Comparison of ENCODE assay signal across 4 fruit fly cellular contexts in genomic region chr2L:17268088-17268755, dm6.
TF ChIP-seq lines count a peak whose summit lies in the region.

No protein-coding gene starts in this region.

- no peak for TF ChIP-seq CTCF in whole organism, embryonic (GFP tag; optimal IDR thresholded peaks at IDR 0.05; lab: Kevin White, UChicago)

TF ChIP-seq in whole organism, embryonic, 481 proteins besides CTCF, POLR2A, EP300 and RAD21 (continues in another document):
- TF ChIP-seq CG3838 (GFP tag; optimal IDR thresholded peaks at IDR 0.05; lab: Kevin White, UChicago), result no peak
- TF ChIP-seq bigmax (GFP tag; optimal IDR thresholded peaks at IDR 0.05; lab: Kevin White, UChicago), result no peak
- peak; percentile 31; the same call in 1 of the 2 replicates for TF ChIP-seq vvl (GFP tag; IDR thresholded peaks at IDR 0.05; lab: Robert Waterston, UW)
- TF ChIP-seq CG6791 (GFP tag; IDR thresholded peaks at IDR 0.05; lab: Robert Waterston, UW; ENCODE audit: partially characterized antibody), result no peak
- no peak for TF ChIP-seq Gug (GFP tag; IDR thresholded peaks at IDR 0.05; lab: Robert Waterston, UW)
- TF ChIP-seq exex (tag; optimal IDR thresholded peaks at IDR 0.05; lab: Kevin White, UChicago), result no peak
- TF ChIP-seq crol (GFP tag; IDR thresholded peaks at IDR 0.05; lab: Robert Waterston, UW), result peak; percentile 45; the same call in 1 of the 2 replicates
- TF ChIP-seq Ets65A (GFP tag; lab: Kevin White, UChicago), result peak; percentile 36
- no peak for TF ChIP-seq CG4854 (GFP tag; optimal IDR thresholded peaks at IDR 0.05; lab: Kevin White, UChicago)
- no peak for TF ChIP-seq scrt (GFP tag; optimal IDR thresholded peaks at IDR 0.05; lab: Kevin White, UChicago)
- TF ChIP-seq abd-A (tag; optimal IDR thresholded peaks at IDR 0.05; lab: Kevin White, UChicago), result no peak
- TF ChIP-seq Atf6 (GFP tag; IDR thresholded peaks at IDR 0.05; lab: Robert Waterston, UW), result no peak
- peak; percentile 51 for TF ChIP-seq D (optimal IDR thresholded peaks at IDR 0.05; lab: Kevin White, UChicago)
- TF ChIP-seq D (GFP tag; optimal IDR thresholded peaks at IDR 0.05; lab: Kevin White, UChicago), result no peak
- no peak for TF ChIP-seq inv (GFP tag; IDR thresholded peaks at IDR 0.05; lab: Robert Waterston, UW; ENCODE audit: partially characterized antibody)
- TF ChIP-seq CG31365 (tag; optimal IDR thresholded peaks at IDR 0.05; lab: Kevin White, UChicago), result no peak
- no peak for TF ChIP-seq CG30020 (tag; optimal IDR thresholded peaks at IDR 0.05; lab: Kevin White, UChicago)
- no peak for TF ChIP-seq Sin3A (optimal IDR thresholded peaks at IDR 0.05; lab: Kevin White, UChicago)
- no peak for TF ChIP-seq CG4617 (GFP tag; optimal IDR thresholded peaks at IDR 0.05; lab: Kevin White, UChicago; ENCODE audit: borderline replicate concordance)
- TF ChIP-seq B-H2 (GFP tag; optimal IDR thresholded peaks at IDR 0.05; lab: Kevin White, UChicago), result no peak
- TF ChIP-seq zen2 (GFP tag; IDR thresholded peaks at IDR 0.05; lab: Robert Waterston, UW; ENCODE audit: partially characterized antibody), result no peak
- no peak for TF ChIP-seq lilli (GFP tag; optimal IDR thresholded peaks at IDR 0.05; lab: Kevin White, UChicago)
- TF ChIP-seq CG9437 (GFP tag; optimal IDR thresholded peaks at IDR 0.05; lab: Kevin White, UChicago), result no peak

TF ChIP-seq in whole organism, prepupa, 60 proteins besides CTCF, POLR2A, EP300 and RAD21 (continues in another document):
- no peak for TF ChIP-seq CG11762 (GFP tag; optimal IDR thresholded peaks at IDR 0.05; lab: Kevin White, UChicago; ENCODE audit: insufficient read depth)
- peak; percentile 58 for TF ChIP-seq Eip78C (GFP tag; lab: Kevin White, UChicago)
- TF ChIP-seq CG6854 (GFP tag; optimal IDR thresholded peaks at IDR 0.05; lab: Kevin White, UChicago), result no peak
- TF ChIP-seq CG4318 (GFP tag; optimal IDR thresholded peaks at IDR 0.05; lab: Kevin White, UChicago), result no peak
- no peak for TF ChIP-seq Ets96B (tag; optimal IDR thresholded peaks at IDR 0.05; lab: Kevin White, UChicago)
- TF ChIP-seq CG3919 (GFP tag; optimal IDR thresholded peaks at IDR 0.05; lab: Kevin White, UChicago), result no peak
- TF ChIP-seq Lpt (GFP tag; optimal IDR thresholded peaks at IDR 0.05; lab: Kevin White, UChicago), result peak; percentile 31
- peak; percentile 52 for TF ChIP-seq Blimp-1 (GFP tag; optimal IDR thresholded peaks at IDR 0.05; lab: Kevin White, UChicago)
- TF ChIP-seq Ets21C (GFP tag; optimal IDR thresholded peaks at IDR 0.05; lab: Kevin White, UChicago), result no peak
- TF ChIP-seq CG32006 (GFP tag; optimal IDR thresholded peaks at IDR 0.05; lab: Kevin White, UChicago), result no peak
- TF ChIP-seq CG6163 (GFP tag; IDR thresholded peaks at IDR 0.05; lab: Robert Waterston, UW), result peak; percentile 47; the same call in 1 of the 3 replicates
- TF ChIP-seq CG8632 (GFP tag; optimal IDR thresholded peaks at IDR 0.05; lab: Kevin White, UChicago), result no peak
- TF ChIP-seq CG6276 (GFP tag; optimal IDR thresholded peaks at IDR 0.05; lab: Kevin White, UChicago), result no peak
- TF ChIP-seq Hr38 (GFP tag; optimal IDR thresholded peaks at IDR 0.05; lab: Kevin White, UChicago), result no peak
- TF ChIP-seq Hr39 (GFP tag; optimal IDR thresholded peaks at IDR 0.05; lab: Kevin White, UChicago), result no peak
- TF ChIP-seq dsx (GFP tag; optimal IDR thresholded peaks at IDR 0.05; lab: Kevin White, UChicago; ENCODE audit: poor library complexity, severe bottlenecking), result peak; percentile 31
- TF ChIP-seq CG11902 (GFP tag; optimal IDR thresholded peaks at IDR 0.05; lab: Kevin White, UChicago), result no peak
- TF ChIP-seq Eip75B (GFP tag; optimal IDR thresholded peaks at IDR 0.05; lab: Kevin White, UChicago), result no peak
- peak; percentile 31 for TF ChIP-seq vri (GFP tag; optimal IDR thresholded peaks at IDR 0.05; lab: Kevin White, UChicago)
- TF ChIP-seq CG9139 (GFP tag; optimal IDR thresholded peaks at IDR 0.05; lab: Kevin White, UChicago), result no peak
- TF ChIP-seq dac (GFP tag; optimal IDR thresholded peaks at IDR 0.05; lab: Kevin White, UChicago), result no peak
- TF ChIP-seq CG10631 (GFP tag; optimal IDR thresholded peaks at IDR 0.05; lab: Kevin White, UChicago), result no peak
- TF ChIP-seq CG8319 (GFP tag; optimal IDR thresholded peaks at IDR 0.05; lab: Kevin White, UChicago), result no peak
- TF ChIP-seq CG1621 (tag; optimal IDR thresholded peaks at IDR 0.05; lab: Kevin White, UChicago), result peak; percentile 17

TF ChIP-seq in whole organism, pupa, 21 proteins besides CTCF, POLR2A, EP300 and RAD21:
- TF ChIP-seq CG13204 (GFP tag; optimal IDR thresholded peaks at IDR 0.05; lab: Kevin White, UChicago) (peak; percentile 11), CG17806 (tag; optimal IDR thresholded peaks at IDR 0.05; lab: Kevin White, UChicago) (no peak), rn (GFP tag; IDR thresholded peaks at IDR 0.05; lab: Robert Waterston, UW) (no peak), CG9948 (tag; optimal IDR thresholded peaks at IDR 0.05; lab: Kevin White, UChicago) (no peak), Pif1B (GFP tag; optimal IDR thresholded peaks at IDR 0.05; lab: Kevin White, UChicago) (no peak), CG34367 (tag; optimal IDR thresholded peaks at IDR 0.05; lab: Kevin White, UChicago) (no peak), fd96Ca (GFP tag; IDR thresholded peaks at IDR 0.05; lab: Robert Waterston, UW) (0 out of 3 replicates have a peak, but pooled peaks have one; percentile 7), Snoo (tag; optimal IDR thresholded peaks at IDR 0.05; lab: Kevin White, UChicago) (peak; percentile 56), CG14655 (GFP tag; optimal IDR thresholded peaks at IDR 0.05; lab: Kevin White, UChicago) (no peak), CG8301 (tag; optimal IDR thresholded peaks at IDR 0.05; lab: Kevin White, UChicago) (no peak), EcR (GFP tag; optimal IDR thresholded peaks at IDR 0.05; lab: Kevin White, UChicago) (peak; percentile 33), gl (tag; optimal IDR thresholded peaks at IDR 0.05; lab: Kevin White, UChicago) (no peak), CG4496 (GFP tag; IDR thresholded peaks at IDR 0.05; lab: Robert Waterston, UW) (peak; percentile 56; the same call in 2 of the 3 replicates)
TF ChIP-seq in whole organism, pupa: peak in this region for 5.

TF ChIP-seq in whole organism, wandering third instar larva, 38 proteins besides CTCF, POLR2A, EP300 and RAD21:
- no peak for TF ChIP-seq Sp1 (GFP tag; optimal IDR thresholded peaks at IDR 0.05; lab: Kevin White, UChicago)
- no peak for TF ChIP-seq Hr83 (GFP tag; optimal IDR thresholded peaks at IDR 0.05; lab: Kevin White, UChicago; ENCODE audit: poor library complexity, severe bottlenecking)
- no peak for TF ChIP-seq rgr (GFP tag; optimal IDR thresholded peaks at IDR 0.05; lab: Kevin White, UChicago)
- no peak for TF ChIP-seq tai (GFP tag; optimal IDR thresholded peaks at IDR 0.05; lab: Kevin White, UChicago)
- TF ChIP-seq sage (GFP tag; optimal IDR thresholded peaks at IDR 0.05; lab: Kevin White, UChicago), result no peak
- TF ChIP-seq Hnf4 (GFP tag; optimal IDR thresholded peaks at IDR 0.05; lab: Kevin White, UChicago), result no peak
- no peak for TF ChIP-seq Jra (GFP tag; optimal IDR thresholded peaks at IDR 0.05; lab: Kevin White, UChicago)
- TF ChIP-seq Dif (GFP tag; optimal IDR thresholded peaks at IDR 0.05; lab: Kevin White, UChicago; ENCODE audit: partially characterized antibody), result peak; percentile 1
- TF ChIP-seq Abd-B (GFP tag; optimal IDR thresholded peaks at IDR 0.05; lab: Kevin White, UChicago), result no peak
- TF ChIP-seq sv (GFP tag; optimal IDR thresholded peaks at IDR 0.05; lab: Kevin White, UChicago), result no peak
- no peak for TF ChIP-seq HLH106 (tag; optimal IDR thresholded peaks at IDR 0.05; lab: Kevin White, UChicago)
- no peak for TF ChIP-seq CG9705 (GFP tag; optimal IDR thresholded peaks at IDR 0.05; lab: Kevin White, UChicago)
- TF ChIP-seq Myc (optimal IDR thresholded peaks at IDR 0.05; lab: Kevin White, UChicago), result no peak
- no peak for TF ChIP-seq ey (GFP tag; optimal IDR thresholded peaks at IDR 0.05; lab: Kevin White, UChicago)
- no peak for TF ChIP-seq br (GFP tag; optimal IDR thresholded peaks at IDR 0.05; lab: Kevin White, UChicago)
- no peak for TF ChIP-seq dl (GFP tag; optimal IDR thresholded peaks at IDR 0.05; lab: Kevin White, UChicago; ENCODE audit: insufficient read depth in 1 of 2, partially characterized antibody in 2 of 2)
- TF ChIP-seq CG32264 (GFP tag; optimal IDR thresholded peaks at IDR 0.05; lab: Kevin White, UChicago), result no peak
- TF ChIP-seq h (GFP tag; optimal IDR thresholded peaks at IDR 0.05; lab: Kevin White, UChicago), result peak; percentile 12
- TF ChIP-seq lola (GFP tag; optimal IDR thresholded peaks at IDR 0.05; lab: Kevin White, UChicago), result no peak
- no peak for TF ChIP-seq dmrt93B (GFP tag; optimal IDR thresholded peaks at IDR 0.05; lab: Kevin White, UChicago)
- TF ChIP-seq Dfd (GFP tag; optimal IDR thresholded peaks at IDR 0.05; lab: Kevin White, UChicago), result no peak
- peak; percentile 32 for TF ChIP-seq Vsx2 (GFP tag; optimal IDR thresholded peaks at IDR 0.05; lab: Kevin White, UChicago; ENCODE audit: partially characterized antibody)
- TF ChIP-seq pan (optimal IDR thresholded peaks at IDR 0.05; lab: Kevin White, UChicago), result no peak
- no peak for TF ChIP-seq CrebA (GFP tag; optimal IDR thresholded peaks at IDR 0.05; lab: Kevin White, UChicago; ENCODE audit: borderline replicate concordance)
- no peak for TF ChIP-seq OdsH (GFP tag; optimal IDR thresholded peaks at IDR 0.05; lab: Kevin White, UChicago)
- TF ChIP-seq brk (GFP tag; optimal IDR thresholded peaks at IDR 0.05; lab: Kevin White, UChicago), result peak; percentile 2
- no peak for TF ChIP-seq Rel (GFP tag; optimal IDR thresholded peaks at IDR 0.05; lab: Kevin White, UChicago)
- peak; percentile 79 for TF ChIP-seq Rel (tag; optimal IDR thresholded peaks at IDR 0.05; lab: Kevin White, UChicago)

Comparison
In these comparisons a context has a peak if more than half of its experiments do, and no peak if none do; other contexts are left out.
1. Of the 7 proteins assayed by ChIP-seq in both whole organism, embryonic and whole organism, prepupa: peak only in whole organism, embryonic: none; only in whole organism, prepupa: Blimp-1, Lpt and Sox102F; in both: none; in neither: 4.